Worm (Caenorhabditis elegans) whole organism, L4 larva: Measurements from ENCODE around the gene R11G10.3.

Experiments used
- attf-4 ChIP-seq: sonication (generic microtip); optimal IDR thresholded peaks from 3 replicates; lab custom pipeline; 2017; ENCODE audit warnings: missing biosample characterization, missing genetic modification characterization
- ceh-62 ChIP-seq: sonication (generic microtip); optimal IDR thresholded peaks from 2 replicates; lab custom pipeline; 2017; ENCODE audit warnings: missing biosample characterization, missing genetic modification characterization
- fos-1 ChIP-seq: fragments of 150-350 bp; optimal IDR thresholded peaks from 2 replicates; lab custom pipeline; 2014; ENCODE audit warnings: missing biosample characterization, missing genetic modification characterization
- jun-1 ChIP-seq: fragments of 150-350 bp; optimal IDR thresholded peaks from 2 replicates; lab custom pipeline; 2014; ENCODE audit warnings: missing biosample characterization, missing genetic modification reagents, missing genetic modification characterization
- madf-5 ChIP-seq, 2 experiments: fragments of 200-800 bp; sonication (Bioruptor generic); IDR thresholded peaks; 2 replicates each; pipeline ENCODE4 v1.3.6; 2022; ENCODE audit warnings: missing compliant biosample characterization in 2 of 2, missing genetic modification characterization in 2 of 2
- madf-9 ChIP-seq: fragments of 200-800 bp; sonication (Bioruptor generic); conservative IDR thresholded peaks from 2 replicates; pipeline ENCODE4 v1.3.6; 2022; ENCODE audit warnings: missing genetic modification reagents, missing genetic modification characterization, missing compliant biosample characterization
- nhr-76 ChIP-seq: fragments of 150-350 bp; optimal IDR thresholded peaks from 2 replicates; lab custom pipeline; 2014; ENCODE audit warnings: missing biosample characterization, missing genetic modification characterization
- pqm-1 ChIP-seq: sonication (generic microtip); optimal IDR thresholded peaks from 2 replicates; lab custom pipeline; 2017; ENCODE audit warnings: missing biosample characterization, missing genetic modification characterization

DNA sequence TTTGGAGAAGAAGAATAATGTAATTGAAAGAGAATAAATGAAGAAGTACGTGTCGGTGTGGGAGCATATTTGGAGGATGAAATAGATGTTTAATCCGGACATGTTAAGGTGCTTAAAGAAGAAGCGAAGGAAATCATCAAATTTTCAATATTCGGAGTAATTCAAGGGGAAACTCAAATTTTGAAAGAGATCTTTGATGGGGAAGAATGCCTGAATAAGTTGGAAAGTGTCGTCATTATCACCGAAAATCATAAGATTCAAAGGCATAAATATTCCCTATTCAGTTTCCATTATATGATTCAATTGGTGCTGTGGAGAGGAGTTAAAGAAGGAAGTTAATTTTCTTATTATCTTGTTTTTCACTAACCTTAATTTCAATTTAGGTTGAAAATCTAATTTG lies 8.2 kb upstream of the R11G10.3 start, which contains the start of gene semi-1:
- no peak for TF ChIP-seq ceh-62
- TF ChIP-seq pqm-1 (tag; lab: Kevin White, UChicago), result no peak
- no peak for TF ChIP-seq jun-1 (tag; lab: Kevin White, UChicago)
- TF ChIP-seq attf-4 (tag; lab: Kevin White, UChicago), result no peak
- no peak for TF ChIP-seq fos-1 (tag; lab: Kevin White, UChicago)
- no peak for TF ChIP-seq madf-9 (GFP tag; lab: Robert Waterston, UW)
- no peak for TF ChIP-seq madf-5 (GFP tag; IDR thresholded peaks at IDR 0.05; lab: Robert Waterston, UW)
- TF ChIP-seq nhr-76 (tag; lab: Kevin White, UChicago), result no peak
